Worm (Caenorhabditis elegans) whole organism, mixed stage, embryonic: Measurements from ENCODE around the gene algn-12.

Experiments used
- blmp-1 ChIP-seq: fragments of 150-350 bp; optimal IDR thresholded peaks from 2 replicates; lab custom pipeline; 2014; ENCODE audit warnings: missing biosample characterization, missing genetic modification characterization
- ceh-39 ChIP-seq: fragments of 150-350 bp; optimal IDR thresholded peaks from 2 replicates; lab custom pipeline; 2014; ENCODE audit warnings: missing biosample characterization, missing genetic modification characterization
- ceh-43 ChIP-seq: fragments of 200-800 bp; sonication (Bioruptor generic); optimal IDR thresholded peaks from 2 replicates; lab custom pipeline; 2018; ENCODE audit warnings: mild to moderate bottlenecking, missing genetic modification characterization, moderate library complexity, missing compliant biosample characterization
- ceh-83 ChIP-seq: fragments of 200-800 bp; sonication (Bioruptor generic); optimal IDR thresholded peaks from 2 replicates; lab custom pipeline; 2018; ENCODE audit warnings: mild to moderate bottlenecking, missing genetic modification characterization, missing compliant biosample characterization
- ces-1 ChIP-seq: fragments of 150-350 bp; optimal IDR thresholded peaks from 2 replicates; lab custom pipeline; 2014; ENCODE audit warnings: missing biosample characterization, missing genetic modification reagents, missing genetic modification characterization
- cnd-1 ChIP-seq: fragments of 200-800 bp; sonication (Bioruptor generic); optimal IDR thresholded peaks from 2 replicates; lab custom pipeline; 2018; ENCODE audit warnings: mild to moderate bottlenecking, missing genetic modification characterization, missing compliant biosample characterization
- drap-1 ChIP-seq: fragments of 200-800 bp; sonication (Bioruptor generic); optimal IDR thresholded peaks from 3 replicates; lab custom pipeline; 2018; ENCODE audit warnings: mild to moderate bottlenecking, missing genetic modification characterization, missing compliant biosample characterization
- elt-1 ChIP-seq: sonication (generic microtip); optimal IDR thresholded peaks from 2 replicates; lab custom pipeline; 2017; ENCODE audit warnings: missing genetic modification characterization, mild to moderate bottlenecking, missing compliant biosample characterization, antibody characterized with exemption, moderate library complexity, borderline replicate concordance; ENCODE audit not compliant: insufficient read depth
- elt-3 ChIP-seq: fragments of 150-350 bp; optimal IDR thresholded peaks from 2 replicates; lab custom pipeline; 2014; ENCODE audit warnings: missing biosample characterization, missing genetic modification characterization
- flh-1 ChIP-seq: fragments of 200-800 bp; sonication (Bioruptor generic); optimal IDR thresholded peaks from 2 replicates; lab custom pipeline; 2018; ENCODE audit warnings: mild to moderate bottlenecking, missing genetic modification characterization, moderate library complexity, missing compliant biosample characterization
- ham-2 ChIP-seq: fragments of 200-800 bp; sonication (Bioruptor generic); optimal IDR thresholded peaks from 2 replicates; lab custom pipeline; 2018; ENCODE audit warnings: mild to moderate bottlenecking, missing genetic modification characterization, missing compliant biosample characterization
- hlh-1 ChIP-seq: fragments of 150-350 bp; optimal IDR thresholded peaks from 2 replicates; lab custom pipeline; 2014; ENCODE audit warnings: missing biosample characterization, missing genetic modification reagents, missing genetic modification characterization
- lin-13 ChIP-seq: fragments of 150-350 bp; optimal IDR thresholded peaks from 2 replicates; lab custom pipeline; 2014; ENCODE audit warnings: missing biosample characterization, missing genetic modification characterization
- lin-32 ChIP-seq: fragments of 200-800 bp; sonication (Bioruptor generic); optimal IDR thresholded peaks from 2 replicates; lab custom pipeline; 2018; ENCODE audit warnings: mild to moderate bottlenecking, missing genetic modification characterization, missing compliant biosample characterization
- lsy-2 ChIP-seq: fragments of 150-350 bp; optimal IDR thresholded peaks from 2 replicates; lab custom pipeline; 2014; ENCODE audit warnings: missing biosample characterization, missing genetic modification characterization
- mab-5 ChIP-seq: fragments of 150-350 bp; optimal IDR thresholded peaks from 2 replicates; lab custom pipeline; 2014; ENCODE audit warnings: missing biosample characterization, missing genetic modification characterization
- mep-1 ChIP-seq: fragments of 150-350 bp; optimal IDR thresholded peaks from 2 replicates; lab custom pipeline; 2017; ENCODE audit warnings: missing biosample characterization, missing genetic modification reagents, missing genetic modification characterization, inconsistent platforms
- mls-2 ChIP-seq: sonication (generic microtip); optimal IDR thresholded peaks from 2 replicates; lab custom pipeline; 2016; ENCODE audit warnings: mild to moderate bottlenecking, missing genetic modification characterization, moderate library complexity, missing compliant biosample characterization
- nhr-12 ChIP-seq: fragments of 150-350 bp; optimal IDR thresholded peaks from 2 replicates; lab custom pipeline; 2014; ENCODE audit warnings: missing biosample characterization, missing genetic modification characterization
- nhr-2 ChIP-seq: fragments of 150-350 bp; optimal IDR thresholded peaks from 2 replicates; lab custom pipeline; 2014; ENCODE audit warnings: missing biosample characterization, missing genetic modification characterization
- nhr-28 ChIP-seq: fragments of 150-350 bp; optimal IDR thresholded peaks from 2 replicates; lab custom pipeline; 2014; ENCODE audit warnings: missing biosample characterization, missing genetic modification characterization
- nhr-76 ChIP-seq: sonication (generic microtip); optimal IDR thresholded peaks from 2 replicates; lab custom pipeline; 2017; ENCODE audit warnings: missing biosample characterization, missing genetic modification characterization
- pha-4 ChIP-seq: fragments of 150-350 bp; optimal IDR thresholded peaks from 2 replicates; lab custom pipeline; 2018; ENCODE audit warnings: missing biosample characterization, missing genetic modification reagents, missing genetic modification characterization
- sem-2 ChIP-seq: fragments of 200-800 bp; sonication (Bioruptor generic); optimal IDR thresholded peaks from 2 replicates; lab custom pipeline; 2018; ENCODE audit warnings: mild to moderate bottlenecking, missing genetic modification characterization, missing compliant biosample characterization
- snpc-4 ChIP-seq: fragments of 150-350 bp; optimal IDR thresholded peaks from 2 replicates; lab custom pipeline; 2014; ENCODE audit warnings: missing biosample characterization, missing genetic modification characterization
- sptf-1 ChIP-seq: sonication (generic microtip); optimal IDR thresholded peaks from 2 replicates; lab custom pipeline; 2017; ENCODE audit warnings: mild to moderate bottlenecking, missing genetic modification characterization, moderate library complexity, missing compliant biosample characterization
- tbx-8 ChIP-seq: fragments of 200-800 bp; sonication (Bioruptor generic); optimal IDR thresholded peaks from 2 replicates; lab custom pipeline; 2018; ENCODE audit warnings: mild to moderate bottlenecking, missing genetic modification characterization, moderate library complexity, missing compliant biosample characterization
- unc-120 ChIP-seq: sonication (generic microtip); optimal IDR thresholded peaks from 2 replicates; lab custom pipeline; 2017; ENCODE audit warnings: missing genetic modification characterization, missing compliant biosample characterization; ENCODE audit not compliant: poor library complexity, severe bottlenecking
- unc-39 ChIP-seq: fragments of 150-350 bp; optimal IDR thresholded peaks from 2 replicates; lab custom pipeline; 2014; ENCODE audit warnings: missing biosample characterization, missing genetic modification characterization
- unc-62 ChIP-seq: fragments of 150-350 bp; optimal IDR thresholded peaks from 2 replicates; lab custom pipeline; 2014; ENCODE audit warnings: missing biosample characterization, missing genetic modification reagents, missing genetic modification characterization
- zip-8 ChIP-seq: fragments of 150-350 bp; optimal IDR thresholded peaks from 2 replicates; lab custom pipeline; 2014; ENCODE audit warnings: missing biosample characterization, missing genetic modification characterization
- ztf-11 ChIP-seq: fragments of 150-350 bp; optimal IDR thresholded peaks from 2 replicates; lab custom pipeline; 2014; ENCODE audit warnings: missing biosample characterization, missing genetic modification characterization

algn-12 gene

ce11 chrV:8050811-8051210 lies 15.9 kb downstream of the algn-12 start, which contains the start of gene col-43:
TSS of gene col-43 (minus strand) at chrV:8050911.
- no peak for TF ChIP-seq hlh-1 (tag; lab: Kevin White, UChicago)
- TF ChIP-seq nhr-76 (tag; lab: Kevin White, UChicago), result no peak
- TF ChIP-seq flh-1, result no peak
- no peak for TF ChIP-seq lin-13 (tag; lab: Kevin White, UChicago)
- no peak for TF ChIP-seq lin-32 (GFP tag; lab: Kevin White, UChicago)
- no peak for TF ChIP-seq ces-1 (GFP tag; lab: Kevin White, UChicago)
- TF ChIP-seq ham-2 (GFP tag; lab: Kevin White, UChicago), result no peak
- TF ChIP-seq nhr-28 (tag; lab: Kevin White, UChicago), result no peak
- no peak for TF ChIP-seq blmp-1 (tag; lab: Kevin White, UChicago)
- no peak for TF ChIP-seq mab-5 (tag; lab: Kevin White, UChicago)
- TF ChIP-seq mep-1 (tag; lab: Kevin White, UChicago), result no peak
- TF ChIP-seq sptf-1 (tag; lab: Kevin White, UChicago), result no peak
- TF ChIP-seq tbx-8, result no peak
- TF ChIP-seq elt-1 (tag; lab: Kevin White, UChicago), result no peak
- TF ChIP-seq elt-3 (tag; lab: Kevin White, UChicago), result no peak
- no peak for TF ChIP-seq ceh-43
- no peak for TF ChIP-seq cnd-1
- no peak for TF ChIP-seq lsy-2 (tag; lab: Kevin White, UChicago)
- TF ChIP-seq pha-4 (tag; lab: Kevin White, UChicago), result no peak

- TF ChIP-seq nhr-76 (tag; lab: Kevin White, UChicago) (no peak), nhr-12 (tag; lab: Kevin White, UChicago) (no peak), unc-120 (no peak), mls-2 (tag; lab: Kevin White, UChicago) (no peak), flh-1 (no peak), ztf-11 (tag; lab: Kevin White, UChicago) (no peak), lsy-2 (tag; lab: Kevin White, UChicago) (no peak), drap-1 (GFP tag; lab: Kevin White, UChicago) (no peak), nhr-28 (tag; lab: Kevin White, UChicago) (no peak), cnd-1 (no peak)
Observed at ce11 chrV:8051851-8052250, 16.9 kb downstream of the algn-12 start, which contains the start of gene sth-1. TSS of gene sth-1 (plus strand) at chrV:8052151.

- no peak for TF ChIP-seq tbx-8
- TF ChIP-seq snpc-4 (tag; lab: Kevin White, UChicago), result no peak
- TF ChIP-seq unc-62 (GFP tag; lab: Kevin White, UChicago), result no peak
- TF ChIP-seq blmp-1 (tag; lab: Kevin White, UChicago), result no peak
- TF ChIP-seq lin-32 (GFP tag; lab: Kevin White, UChicago), result no peak
- no peak for TF ChIP-seq ceh-39 (tag; lab: Kevin White, UChicago)
- TF ChIP-seq ceh-43, result no peak
- TF ChIP-seq ztf-11 (tag; lab: Kevin White, UChicago), result no peak
- TF ChIP-seq pha-4 (tag; lab: Kevin White, UChicago), result no peak
- no peak for TF ChIP-seq elt-1 (tag; lab: Kevin White, UChicago)
- TF ChIP-seq ham-2 (GFP tag; lab: Kevin White, UChicago), result no peak
- TF ChIP-seq mab-5 (tag; lab: Kevin White, UChicago), result no peak
- no peak for TF ChIP-seq ces-1 (GFP tag; lab: Kevin White, UChicago)
- TF ChIP-seq flh-1, result no peak
- no peak for TF ChIP-seq zip-8
- TF ChIP-seq nhr-2 (tag; lab: Kevin White, UChicago), result no peak
Observed at ce11 chrV:8054130-8054529, 19.2 kb downstream of the algn-12 start, which contains the start of gene ZC513.2. TSS of gene ZC513.2 (plus strand) at chrV:8054430.

- TF ChIP-seq ztf-11 (tag; lab: Kevin White, UChicago), result no peak
- no peak for TF ChIP-seq elt-3 (tag; lab: Kevin White, UChicago)
- no peak for TF ChIP-seq cnd-1
- no peak for TF ChIP-seq ceh-43
- no peak for TF ChIP-seq pha-4 (tag; lab: Kevin White, UChicago)
- no peak for TF ChIP-seq lsy-2 (tag; lab: Kevin White, UChicago)
- TF ChIP-seq hlh-1 (tag; lab: Kevin White, UChicago), result no peak
- no peak for TF ChIP-seq nhr-28 (tag; lab: Kevin White, UChicago)
- no peak for TF ChIP-seq ceh-83
- no peak for TF ChIP-seq unc-62 (GFP tag; lab: Kevin White, UChicago)
- TF ChIP-seq sem-2 (GFP tag; lab: Kevin White, UChicago), result no peak
- no peak for TF ChIP-seq blmp-1 (tag; lab: Kevin White, UChicago)
- no peak for TF ChIP-seq unc-39 (tag; lab: Kevin White, UChicago)
- no peak for TF ChIP-seq drap-1 (GFP tag; lab: Kevin White, UChicago)
Observed at ce11 chrV:8055170-8055569, 20.3 kb downstream of the algn-12 start.
